Fruit fly (Drosophila melanogaster) whole organism, embryonic: Measurements from ENCODE around the gene GluClalpha.
A peak's percentile ranks its signal among the peaks of the same experiment; 100 is the strongest.

ENCODE experiments used
- CG1024 ChIP-seq: fragments of 200-800 bp; sonication (Bioruptor generic); IDR thresholded peaks from 2 replicates; pipeline ENCODE4 v1.3.6; 2022; ENCODE audit warnings: missing biosample characterization, missing genetic modification characterization
- CG11398 ChIP-seq: fragments of 200-800 bp; sonication (Bioruptor generic); optimal IDR thresholded peaks from 2 replicates; lab custom pipeline; 2016; ENCODE audit warnings: missing biosample characterization, missing genetic modification characterization
- CG12104 ChIP-seq: fragments of 200-800 bp; sonication (Bioruptor generic); optimal IDR thresholded peaks from 3 replicates; lab custom pipeline; 2016; ENCODE audit warnings: missing biosample characterization, missing genetic modification characterization
- CG12219 ChIP-seq: fragments of 200-800 bp; sonication (Bioruptor generic); optimal IDR thresholded peaks from 3 replicates; lab custom pipeline; 2018; ENCODE audit warnings: missing biosample characterization, mild to moderate bottlenecking, missing genetic modification characterization
- CG17359 ChIP-seq: fragments of 200-800 bp; sonication (Bioruptor generic); optimal IDR thresholded peaks from 3 replicates; lab custom pipeline; 2018; ENCODE audit warnings: missing biosample characterization, mild to moderate bottlenecking, missing genetic modification characterization, moderate library complexity
- CG17361 ChIP-seq: fragments of 200-800 bp; sonication (Bioruptor generic); IDR thresholded peaks from 3 replicates; pipeline ENCODE4 v1.3.6; 2022; ENCODE audit warnings: missing biosample characterization, missing genetic modification characterization
- CG2678 ChIP-seq: fragments of 200-800 bp; sonication (Bioruptor generic); optimal IDR thresholded peaks from 3 replicates; lab custom pipeline; 2019; ENCODE audit warnings: missing biosample characterization, mild to moderate bottlenecking, missing genetic modification characterization, moderate library complexity
- CG3163 ChIP-seq: fragments of 200-800 bp; sonication (Bioruptor generic); optimal IDR thresholded peaks from 3 replicates; lab custom pipeline; 2016; ENCODE audit warnings: missing biosample characterization, missing genetic modification characterization
- CG32532 ChIP-seq: fragments of 200-800 bp; sonication (Bioruptor generic); IDR thresholded peaks from 2 replicates; pipeline ENCODE4 v1.3.6; 2022; ENCODE audit warnings: missing biosample characterization, missing genetic modification characterization
- CG33557 ChIP-seq: fragments of 200-800 bp; sonication (Bioruptor generic); optimal IDR thresholded peaks from 2 replicates; lab custom pipeline; 2019; ENCODE audit warnings: missing biosample characterization, mild to moderate bottlenecking, missing genetic modification characterization, moderate library complexity
- CG34224 ChIP-seq: fragments of 200-800 bp; sonication (Bioruptor generic); IDR thresholded peaks from 3 replicates; pipeline ENCODE4 v1.3.6; 2022; ENCODE audit warnings: missing biosample characterization, missing genetic modification characterization; ENCODE audit not compliant: partially characterized antibody
- CG4424 ChIP-seq: fragments of 200-800 bp; sonication (Bioruptor generic); optimal IDR thresholded peaks from 3 replicates; lab custom pipeline; 2016; ENCODE audit warnings: missing biosample characterization, missing genetic modification characterization
- CG6654 ChIP-seq: fragments of 200-800 bp; sonication (Bioruptor generic); optimal IDR thresholded peaks from 2 replicates; lab custom pipeline; 2017; ENCODE audit warnings: missing biosample characterization, mild to moderate bottlenecking, missing genetic modification characterization
- CG7987 ChIP-seq: fragments of 200-800 bp; sonication (Bioruptor generic); optimal IDR thresholded peaks from 2 replicates; lab custom pipeline; 2018; ENCODE audit warnings: missing biosample characterization, mild to moderate bottlenecking, missing genetic modification characterization, moderate library complexity
- CG8281 ChIP-seq: fragments of 200-800 bp; sonication (Bioruptor generic); optimal IDR thresholded peaks from 2 replicates; lab custom pipeline; 2018; ENCODE audit warnings: missing biosample characterization, mild to moderate bottlenecking, missing genetic modification characterization, moderate library complexity
- CG8478 ChIP-seq: fragments of >200 bp; optimal IDR thresholded peaks from 2 replicates; lab custom pipeline; 2018
- D19B ChIP-seq: fragments of 200-800 bp; sonication (Bioruptor generic); optimal IDR thresholded peaks from 2 replicates; lab custom pipeline; 2017; ENCODE audit warnings: missing biosample characterization, mild to moderate bottlenecking, missing genetic modification characterization
- Dek ChIP-seq: fragments of 200-800 bp; sonication (Bioruptor generic); optimal IDR thresholded peaks from 3 replicates; lab custom pipeline; 2019; ENCODE audit warnings: missing biosample characterization, mild to moderate bottlenecking, missing genetic modification characterization, moderate library complexity
- Dp ChIP-seq: fragments of 200-800 bp; sonication (Bioruptor generic); optimal IDR thresholded peaks from 2 replicates; lab custom pipeline; 2018; ENCODE audit warnings: missing biosample characterization, mild to moderate bottlenecking, missing genetic modification characterization, moderate library complexity
- Ets65A ChIP-seq: fragments of 200-800 bp; sonication (Bioruptor generic); peaks from one replicate; lab custom pipeline; 2016; ENCODE audit warnings: missing biosample characterization, missing genetic modification characterization
- Fer1 ChIP-seq: fragments of 200-800 bp; sonication (Bioruptor generic); optimal IDR thresholded peaks from 2 replicates; lab custom pipeline; 2017; ENCODE audit warnings: missing biosample characterization, mild to moderate bottlenecking, missing genetic modification characterization
- GATAe ChIP-seq: fragments of 200-800 bp; sonication (Bioruptor generic); conservative IDR thresholded peaks from 2 replicates; pipeline ENCODE4 v1.3.6; 2022; ENCODE audit warnings: missing biosample characterization, missing genetic modification characterization
- Gug ChIP-seq: fragments of 200-800 bp; sonication (Bioruptor generic); IDR thresholded peaks from 4 replicates; pipeline ENCODE4 v1.3.6; 2022; ENCODE audit warnings: missing biosample characterization, missing genetic modification characterization
- Hr51 ChIP-seq, 2 experiments: fragments of 200-800 bp; sonication (Bioruptor generic); optimal IDR thresholded peaks; 2 replicates in 1 of 2; 3 replicates in 1 of 2; lab custom pipeline; 2016 to 2018; ENCODE audit warnings: missing biosample characterization in 2 of 2, missing genetic modification characterization in 2 of 2, mild to moderate bottlenecking in 1 of 2, moderate library complexity in 1 of 2
- Jarid2 ChIP-seq: fragments of 200-800 bp; sonication (Bioruptor generic); optimal IDR thresholded peaks from 3 replicates; lab custom pipeline; 2017; ENCODE audit warnings: mild to moderate bottlenecking, missing biosample characterization, missing genetic modification reagents, missing genetic modification characterization
- Ravus ChIP-seq: fragments of 200-800 bp; sonication (Bioruptor generic); IDR thresholded peaks from 2 replicates; pipeline ENCODE4 v1.3.6; 2022; ENCODE audit warnings: missing biosample characterization, missing genetic modification characterization
- Trl ChIP-seq, 3 experiments: fragments of >200 bp in 2 of 3; fragments of 200-800 bp in 1 of 3; sonication (Bioruptor generic) in 1 of 3; optimal IDR thresholded peaks; 2 replicates in 1 of 3; 3 replicates in 2 of 3; lab custom pipeline; 2016 to 2017; ENCODE audit warnings: missing biosample characterization in 1 of 3, missing genetic modification characterization in 1 of 3
- ab ChIP-seq: fragments of 200-800 bp; sonication (Bioruptor generic); optimal IDR thresholded peaks from 2 replicates; lab custom pipeline; 2016; ENCODE audit warnings: missing biosample characterization, missing genetic modification characterization
- caup ChIP-seq: fragments of 200-800 bp; sonication (Bioruptor generic); optimal IDR thresholded peaks from 3 replicates; lab custom pipeline; 2017; ENCODE audit warnings: missing biosample characterization, mild to moderate bottlenecking, missing genetic modification characterization, moderate library complexity; ENCODE audit not compliant: severe bottlenecking
- grn ChIP-seq: fragments of 200-800 bp; sonication (Bioruptor generic); optimal IDR thresholded peaks from 3 replicates; lab custom pipeline; 2017; ENCODE audit warnings: missing biosample characterization, missing genetic modification characterization
- kay ChIP-seq: fragments of 200-800 bp; sonication (Bioruptor generic); optimal IDR thresholded peaks from 2 replicates; lab custom pipeline; 2016; ENCODE audit warnings: missing biosample characterization, missing genetic modification characterization
- nerfin-2 ChIP-seq: fragments of 200-800 bp; sonication (Bioruptor generic); IDR thresholded peaks from 2 replicates; pipeline ENCODE4 v1.3.6; 2022; ENCODE audit warnings: missing biosample characterization, missing genetic modification characterization; ENCODE audit not compliant: partially characterized antibody
- odd ChIP-seq: fragments of 200-800 bp; sonication (Bioruptor generic); optimal IDR thresholded peaks from 2 replicates; lab custom pipeline; 2017; ENCODE audit warnings: missing biosample characterization, mild to moderate bottlenecking, missing genetic modification characterization
- peb ChIP-seq: fragments of 200-800 bp; sonication (Bioruptor generic); IDR thresholded peaks from 2 replicates; pipeline ENCODE4 v1.3.6; 2022; ENCODE audit warnings: missing biosample characterization, missing genetic modification characterization
- psq ChIP-seq: fragments of 200-800 bp; sonication (Bioruptor generic); optimal IDR thresholded peaks from 2 replicates; lab custom pipeline; 2017; ENCODE audit warnings: missing biosample characterization, missing genetic modification characterization
- repo ChIP-seq: fragments of 200-800 bp; sonication (Bioruptor generic); optimal IDR thresholded peaks from 2 replicates; lab custom pipeline; 2016; ENCODE audit warnings: missing biosample characterization, missing genetic modification characterization
- sqz ChIP-seq: fragments of 200-800 bp; sonication (Bioruptor generic); optimal IDR thresholded peaks from 3 replicates; lab custom pipeline; 2018; ENCODE audit warnings: missing biosample characterization, mild to moderate bottlenecking, missing genetic modification characterization
- tin ChIP-seq: fragments of 200-800 bp; sonication (Bioruptor generic); optimal IDR thresholded peaks from 3 replicates; lab custom pipeline; 2016; ENCODE audit warnings: missing biosample characterization, missing genetic modification characterization

The GluClalpha gene

dm6 chr3R:19730415-19730814, at the start of gene GluClalpha:
GluClalpha (plus strand) TSS chr3R:19730715.
- TF ChIP-seq CG4424 = no peak
- no peak for TF ChIP-seq Fer1 (GFP tag; lab: Kevin White, UChicago)
- no peak for TF ChIP-seq CG34224 (GFP tag; lab: Robert Waterston, UW)
- no peak for TF ChIP-seq psq (GFP tag; lab: Kevin White, UChicago)
- TF ChIP-seq D19B (GFP tag; lab: Kevin White, UChicago) = no peak
- TF ChIP-seq caup = no peak
- no peak for TF ChIP-seq sqz (GFP tag; lab: Kevin White, UChicago)
- TF ChIP-seq Dek = no peak
- TF ChIP-seq CG32532 (GFP tag; lab: Robert Waterston, UW) = no peak
- no peak for TF ChIP-seq odd (GFP tag; lab: Kevin White, UChicago)
- TF ChIP-seq Trl (optimal IDR thresholded peaks at IDR 0.05; lab: Kevin White, UChicago) = peak; percentile 26 to 49
- TF ChIP-seq Trl (GFP tag; optimal IDR thresholded peaks at IDR 0.05; lab: Kevin White, UChicago) = no peak
- no peak for TF ChIP-seq Hr51 (GFP tag; optimal IDR thresholded peaks at IDR 0.05; lab: Kevin White, UChicago)
- TF ChIP-seq repo (GFP tag; lab: Kevin White, UChicago) = no peak
- no peak for TF ChIP-seq CG12219
- TF ChIP-seq tin = no peak
- peak; percentile 0 for TF ChIP-seq CG3163 (GFP tag; lab: Kevin White, UChicago)
- TF ChIP-seq Jarid2 (GFP tag; lab: Kevin White, UChicago) = peak; percentile 40
- TF ChIP-seq Gug (GFP tag; lab: Robert Waterston, UW) = no peak
- TF ChIP-seq ab (GFP tag; lab: Kevin White, UChicago) = no peak
- TF ChIP-seq, all 482 proteins: peak for 3

- TF ChIP-seq CG8281 (tag; lab: Kevin White, UChicago) = peak; percentile 95
- TF ChIP-seq GATAe (GFP tag; lab: Robert Waterston, UW) = no peak
These were observed 48.1 kb upstream of the GluClalpha start for dm6 chr3R:19682424-19682823.

- peak; percentile 50 for TF ChIP-seq CG8478
- TF ChIP-seq nerfin-2 (GFP tag; lab: Robert Waterston, UW) = no peak
- TF ChIP-seq Ets65A = peak; percentile 53
These were observed 27.1 kb upstream of the GluClalpha start for dm6 chr3R:19703398-19703797.

dm6 chr3R:19715827-19716226, 14.7 kb upstream of the GluClalpha start, which contains the start of gene CG34286:
CG34286 (minus strand) TSS chr3R:19715927.
- no peak for TF ChIP-seq kay (GFP tag; lab: Kevin White, UChicago)
- TF ChIP-seq CG33557 (GFP tag; lab: Kevin White, UChicago) = no peak
- TF ChIP-seq CG12104 = no peak
- TF ChIP-seq CG1024 (GFP tag; lab: Robert Waterston, UW) = no peak
- no peak for TF ChIP-seq CG11398 (GFP tag; lab: Kevin White, UChicago)
- TF ChIP-seq peb (GFP tag; lab: Robert Waterston, UW) = no peak
- no peak for TF ChIP-seq CG2678 (tag; lab: Kevin White, UChicago)
- TF ChIP-seq CG7987 (GFP tag; lab: Kevin White, UChicago) = no peak
- TF ChIP-seq grn (GFP tag; lab: Kevin White, UChicago) = no peak
- no peak for TF ChIP-seq CG6654 (GFP tag; lab: Kevin White, UChicago)
- no peak for TF ChIP-seq Ravus (GFP tag; lab: Robert Waterston, UW)
- no peak for TF ChIP-seq CG17359 (tag; lab: Kevin White, UChicago)
- TF ChIP-seq Dp (GFP tag; lab: Kevin White, UChicago) = no peak
- no peak for TF ChIP-seq CG17361 (GFP tag; lab: Robert Waterston, UW)
- TF ChIP-seq, all 482 proteins: peak for 0
